Worm (Caenorhabditis elegans) whole organism, L1 larva: ENCODE measurements around the gene gst-44.

ENCODE experiments used
- aly-2 ChIP-seq: fragments of 150-350 bp; optimal IDR thresholded peaks from 2 replicates; lab custom pipeline; 2014; ENCODE audit warnings: missing biosample characterization, missing genetic modification characterization
- ama-1 ChIP-seq: fragments of 150-350 bp; optimal IDR thresholded peaks from 2 replicates; lab custom pipeline; 2014
- egl-27 ChIP-seq, 2 experiments: fragments of 150-350 bp in 1 of 2; sonication (generic microtip); optimal IDR thresholded peaks; 3 replicates each; lab custom pipeline; 2017 to 2018; ENCODE audit warnings: missing biosample characterization in 2 of 2, missing genetic modification characterization in 2 of 2, missing genetic modification reagents in 2 of 2
- fkh-8 ChIP-seq: sonication (generic microtip); optimal IDR thresholded peaks from 2 replicates; lab custom pipeline; 2016; ENCODE audit warnings: mild to moderate bottlenecking, missing genetic modification characterization, missing compliant biosample characterization
- grh-1 ChIP-seq: fragments of 200-800 bp; sonication (Bioruptor generic); IDR thresholded peaks from 2 replicates; pipeline ENCODE4 v1.3.6; 2022; ENCODE audit warnings: missing genetic modification reagents, missing genetic modification characterization, missing compliant biosample characterization
- hlh-4 ChIP-seq: sonication (generic microtip); optimal IDR thresholded peaks from 2 replicates; lab custom pipeline; 2016; ENCODE audit warnings: mild to moderate bottlenecking, missing genetic modification characterization, missing compliant biosample characterization
- jun-1 ChIP-seq: fragments of 150-350 bp; optimal IDR thresholded peaks from 2 replicates; lab custom pipeline; 2014; ENCODE audit warnings: missing biosample characterization, missing genetic modification reagents, missing genetic modification characterization
- nhr-28 ChIP-seq: fragments of 150-350 bp; optimal IDR thresholded peaks from 2 replicates; lab custom pipeline; 2014; ENCODE audit warnings: missing biosample characterization, missing genetic modification characterization
- unc-62 ChIP-seq: fragments of 150-350 bp; optimal IDR thresholded peaks from 2 replicates; lab custom pipeline; 2014; ENCODE audit warnings: missing biosample characterization, missing genetic modification reagents, missing genetic modification characterization

ce11 chrV:16395739-16396138 lies 5.0 kb downstream of the gst-44 start, which contains the start of gene F13A7.12:
- no peak for TF ChIP-seq aly-2 (tag; lab: Kevin White, UChicago)
- TF ChIP-seq egl-27 (tag; optimal IDR thresholded peaks at IDR 0.05; lab: Kevin White, UChicago) = no peak
- no peak for TF ChIP-seq hlh-4
- no peak for TF ChIP-seq fkh-8 (tag; lab: Kevin White, UChicago)
- TF ChIP-seq grh-1 (GFP tag; lab: Robert Waterston, UW) = no peak
- no peak for TF ChIP-seq unc-62
- TF ChIP-seq ama-1 = no peak
- no peak for TF ChIP-seq jun-1 (tag; lab: Kevin White, UChicago)
- TF ChIP-seq nhr-28 (tag; lab: Kevin White, UChicago) = no peak
